Worm (Caenorhabditis elegans) whole organism, late embryonic: ENCODE results near the gene F13H10.1.
"Not testable (repeated sequence)": the region's sequence is repeated elsewhere in the genome, so short reads cannot be mapped to it uniquely, and the experiment has no call there.

ENCODE experiments used
- T23F11.4 ChIP-seq: fragments of 200-800 bp; sonication (Bioruptor generic); optimal IDR thresholded peaks from 2 replicates; lab custom pipeline; 2018; ENCODE audit warnings: mild to moderate bottlenecking, missing genetic modification characterization, missing compliant biosample characterization
- Y22D7AL.16 ChIP-seq: sonication (generic microtip); optimal IDR thresholded peaks from 2 replicates; lab custom pipeline; 2016; ENCODE audit warnings: missing genetic modification characterization, missing compliant biosample characterization
- che-1 ChIP-seq: sonication (generic microtip); optimal IDR thresholded peaks from 2 replicates; lab custom pipeline; 2016; ENCODE audit warnings: mild to moderate bottlenecking, missing genetic modification characterization, missing compliant biosample characterization
- ets-4 ChIP-seq: sonication (generic microtip); optimal IDR thresholded peaks from 2 replicates; lab custom pipeline; 2016; ENCODE audit warnings: missing genetic modification characterization, missing compliant biosample characterization
- hlh-13 ChIP-seq: fragments of 200-800 bp; sonication (Bioruptor generic); optimal IDR thresholded peaks from 2 replicates; lab custom pipeline; 2018; ENCODE audit warnings: mild to moderate bottlenecking, missing genetic modification characterization, missing compliant biosample characterization
- nhr-11 ChIP-seq: fragments of 150-350 bp; optimal IDR thresholded peaks from 2 replicates; lab custom pipeline; 2014; ENCODE audit warnings: missing biosample characterization, missing genetic modification characterization
- tbx-2 ChIP-seq: sonication (generic microtip); optimal IDR thresholded peaks from 2 replicates; lab custom pipeline; 2016; ENCODE audit warnings: missing genetic modification characterization, missing compliant biosample characterization
- unc-86 ChIP-seq: sonication (generic microtip); optimal IDR thresholded peaks from 2 replicates; lab custom pipeline; 2016; ENCODE audit warnings: missing genetic modification characterization, missing compliant biosample characterization

DNA sequence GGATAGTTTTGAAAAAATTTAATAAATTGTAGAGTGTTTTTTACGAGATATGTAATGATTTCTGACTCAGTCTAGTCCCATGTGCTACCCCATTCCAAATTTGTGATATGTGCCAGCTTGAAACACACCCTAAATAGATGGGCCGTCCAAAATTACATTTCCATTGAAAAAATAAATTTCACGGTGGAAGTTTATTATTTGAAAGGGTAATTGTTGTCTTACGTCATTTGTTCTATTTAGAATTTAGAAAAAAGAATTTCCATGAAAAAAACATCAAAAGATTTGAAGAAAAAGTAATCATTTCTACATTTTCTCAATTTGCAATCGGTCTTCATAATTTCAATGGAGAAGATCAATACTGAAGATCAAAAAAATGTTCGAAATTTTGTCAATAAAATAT, 49.4 kb upstream of the F13H10.1 start, which contains the start of gene Y69E1A.4:
- TF ChIP-seq unc-86; nhr-11 (tag; lab: Kevin White, UChicago); tbx-2 (tag; lab: Kevin White, UChicago); T23F11.4; che-1 (tag; lab: Kevin White, UChicago); ets-4 (tag; lab: Kevin White, UChicago); Y22D7AL.16 (tag; lab: Kevin White, UChicago); hlh-13 (GFP tag; lab: Kevin White, UChicago): not testable (repeated sequence)
